Worm (Caenorhabditis elegans): Measurements from ENCODE around the gene R03D7.8.

The R03D7.8 gene

DNA sequence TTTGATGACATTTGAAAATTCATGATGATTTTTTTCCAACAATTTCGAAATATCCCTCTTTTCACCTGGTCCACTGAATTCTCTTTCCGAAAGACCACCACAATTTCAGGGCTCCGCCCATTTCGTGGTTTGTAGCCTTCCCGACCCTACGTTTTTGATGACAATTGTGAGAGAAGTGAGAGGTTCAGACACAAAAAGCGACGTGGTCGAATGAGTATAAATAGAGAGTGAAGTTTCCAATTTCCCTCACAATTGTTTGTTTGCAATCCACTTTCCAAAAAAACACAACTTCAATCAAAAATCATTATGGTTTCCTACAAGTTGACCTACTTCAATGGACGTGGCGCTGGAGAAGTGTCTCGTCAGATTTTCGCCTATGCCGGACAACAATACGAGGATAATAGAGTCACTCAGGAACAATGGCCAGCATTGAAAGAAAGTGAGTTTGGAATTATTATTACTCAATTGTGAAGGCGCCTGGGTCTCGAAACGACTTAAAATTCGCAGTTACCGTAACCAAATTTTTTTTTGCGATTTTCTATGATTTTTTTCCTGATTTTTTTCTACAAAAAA lies 6.5 kb downstream of the R03D7.8 start, which contains the start of gene gst-5 (continued):
- TF ChIP-seq hlh-17 (GFP tag; optimal IDR thresholded peaks at IDR 0.05; ENCODE audit: borderline replicate concordance) (no peak), nhr-76 (tag; optimal IDR thresholded peaks at IDR 0.05) (no peak), nhr-47 (tag; optimal IDR thresholded peaks at IDR 0.05) (peak; percentile 50), xbp-1 (tag; optimal IDR thresholded peaks at IDR 0.05) (peak; percentile 27), efl-1 (optimal IDR thresholded peaks at IDR 0.05) (peak; percentile 51 to 59), efl-1 (GFP tag; optimal IDR thresholded peaks at IDR 0.05 in 1 of 2) (peak; percentile 50 to 91)

DNA sequence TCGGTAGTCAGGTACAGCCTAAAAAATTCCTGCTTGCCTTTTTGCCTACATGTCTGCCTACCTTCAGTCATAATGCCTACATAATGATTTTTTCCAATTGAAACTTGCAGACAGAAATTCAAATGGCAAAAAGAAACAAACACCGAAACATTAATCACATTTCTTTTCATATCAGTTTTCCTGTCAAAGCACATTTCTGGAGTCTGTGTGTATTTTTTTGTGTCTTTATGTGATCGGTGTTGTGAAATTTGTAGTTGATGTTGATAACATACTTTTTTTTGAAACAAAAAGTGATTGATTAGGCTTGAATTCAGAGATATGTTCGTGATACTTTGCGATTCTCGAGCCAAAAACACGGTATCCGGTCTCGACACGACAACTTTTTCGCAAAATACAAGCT lies 7.3 kb downstream of the R03D7.8 start:
- TF ChIP-seq elt-2 (tag; optimal IDR thresholded peaks at IDR 0.05) = peak; percentile 20
- peak in 1 of 2 experiments; percentile 2 for TF ChIP-seq lin-35 (GFP tag; optimal IDR thresholded peaks at IDR 0.05)
- no peak for TF ChIP-seq nhr-84 (tag; optimal IDR thresholded peaks at IDR 0.05)
- TF ChIP-seq C04F5.9 (tag; optimal IDR thresholded peaks at IDR 0.05) = no peak
- TF ChIP-seq zag-1 (tag; optimal IDR thresholded peaks at IDR 0.05) = no peak

DNA sequence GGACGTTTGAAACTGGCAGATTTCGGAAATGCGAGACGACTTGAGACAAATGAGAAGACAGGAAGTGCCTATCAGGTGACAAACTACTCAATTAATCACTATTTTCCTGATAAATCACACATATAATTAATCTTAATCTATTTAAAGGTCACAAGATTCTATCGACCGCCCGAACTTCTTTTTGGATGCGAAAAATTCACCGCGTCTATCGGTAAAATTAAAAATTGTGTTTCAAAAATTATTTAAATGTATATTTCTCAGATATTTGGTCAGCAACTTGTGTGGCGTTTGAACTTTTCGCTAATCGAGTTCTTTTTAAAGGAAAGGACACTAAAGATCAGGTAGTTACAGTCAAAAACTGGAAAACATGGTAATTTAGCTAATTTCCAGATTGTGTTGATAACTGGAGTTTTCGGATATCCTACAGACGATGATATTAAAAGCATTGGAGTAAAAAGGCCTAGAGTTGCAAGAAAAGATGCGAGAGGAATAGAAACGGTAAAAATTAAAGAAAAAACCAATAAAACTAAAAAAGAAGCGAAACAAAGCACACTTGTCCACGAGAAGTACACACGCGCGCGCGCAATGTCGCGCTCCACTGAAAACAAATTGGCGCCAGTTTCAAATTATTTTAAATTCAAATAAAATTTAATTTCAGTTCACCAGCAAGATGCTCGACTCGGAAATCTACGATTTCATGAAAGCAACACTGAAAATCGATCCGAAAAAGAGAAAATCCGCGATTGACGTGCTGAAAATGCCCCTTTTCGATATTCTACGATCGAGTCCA lies 8.3 kb downstream of the R03D7.8 start:
- TF ChIP-seq lin-39 (tag; optimal IDR thresholded peaks at IDR 0.05) (peak; percentile 49), elt-3 (tag; optimal IDR thresholded peaks at IDR 0.05) (no peak), mdl-1 (tag; optimal IDR thresholded peaks at IDR 0.05) (no peak), xbp-1 (tag; optimal IDR thresholded peaks at IDR 0.05) (no peak), pax-3 (tag; optimal IDR thresholded peaks at IDR 0.05) (no peak), nhr-12 (tag; optimal IDR thresholded peaks at IDR 0.05) (no peak), mep-1 (tag; optimal IDR thresholded peaks at IDR 0.05) (no peak), lin-35 (GFP tag; optimal IDR thresholded peaks at IDR 0.05) (peak; percentile 15 to 64), rnt-1 (tag; optimal IDR thresholded peaks at IDR 0.05) (no peak), unc-30 (tag; optimal IDR thresholded peaks at IDR 0.05) (no peak), ztf-11 (tag; optimal IDR thresholded peaks at IDR 0.05) (no peak), ets-5 (GFP tag; IDR thresholded peaks at IDR 0.05) (no peak), nhr-71 (tag; optimal IDR thresholded peaks at IDR 0.05) (peak; percentile 20), dpl-1 (GFP tag; optimal IDR thresholded peaks at IDR 0.05) (peak in 2 of 3 experiments; percentile 34 to 65), efl-3 (GFP tag; optimal IDR thresholded peaks at IDR 0.05) (no peak), blmp-1 (tag; optimal IDR thresholded peaks at IDR 0.05) (peak; percentile 14), efl-1 (optimal IDR thresholded peaks at IDR 0.05) (peak; percentile 54 to 82), efl-1 (GFP tag; optimal IDR thresholded peaks at IDR 0.05 in 1 of 2) (peak; percentile 66 to 84), nhr-237 (tag; optimal IDR thresholded peaks at IDR 0.05) (no peak), nhr-77 (tag; optimal IDR thresholded peaks at IDR 0.05) (no peak), nhr-28 (tag; optimal IDR thresholded peaks at IDR 0.05) (no peak), alr-1 (tag; optimal IDR thresholded peaks at IDR 0.05; ENCODE audit: borderline replicate concordance) (no peak), Y116A8C.19 (tag; optimal IDR thresholded peaks at IDR 0.05; ENCODE audit: borderline replicate concordance) (no peak), mef-2 (tag; optimal IDR thresholded peaks at IDR 0.05) (no peak), fkh-8 (tag; optimal IDR thresholded peaks at IDR 0.05) (no peak), mab-9 (GFP tag; IDR thresholded peaks at IDR 0.05) (no peak), fos-1 (tag; optimal IDR thresholded peaks at IDR 0.05) (no peak), lir-3 (tag; optimal IDR thresholded peaks at IDR 0.05; ENCODE audit: poor library complexity) (no peak), grh-1 (GFP tag; IDR thresholded peaks at IDR 0.05) (no peak), skn-1 (tag; optimal IDR thresholded peaks at IDR 0.05) (no peak), ceh-88 (GFP tag; IDR thresholded peaks at IDR 0.05) (no peak), egl-27 (tag; optimal IDR thresholded peaks at IDR 0.05) (no peak), ceh-82 (tag; optimal IDR thresholded peaks at IDR 0.05) (no peak), C34B4.2 (tag; optimal IDR thresholded peaks at IDR 0.05) (no peak), ces-1 (GFP tag; optimal IDR thresholded peaks at IDR 0.05) (no peak), nhr-85 (tag) (peak; percentile 73), snu-23 (GFP tag; optimal IDR thresholded peaks at IDR 0.05) (no peak), elt-2 (tag; optimal IDR thresholded peaks at IDR 0.05) (no peak), hpl-2 (GFP tag; optimal IDR thresholded peaks at IDR 0.05) (no peak), hlh-17 (GFP tag; optimal IDR thresholded peaks at IDR 0.05; ENCODE audit: borderline replicate concordance) (no peak), lsy-2 (tag; optimal IDR thresholded peaks at IDR 0.05) (no peak)

Data from whole organism, L1 larva.